Fruit fly (Drosophila melanogaster) whole organism, prepupa: Measurements from ENCODE around the gene CG13950.
A peak's percentile ranks its signal among the peaks of the same experiment; 100 is the strongest.

ENCODE experiments used
- CG11294 ChIP-seq: fragments of 200-800 bp; sonication (Bioruptor generic); IDR thresholded peaks from 2 replicates; pipeline ENCODE4 v1.3.6; 2022; ENCODE audit warnings: missing biosample characterization, missing genetic modification characterization
- CG11762 ChIP-seq: fragments of 200-800 bp; sonication (Bioruptor generic); optimal IDR thresholded peaks from 3 replicates; lab custom pipeline; 2016; ENCODE audit warnings: missing biosample characterization, missing genetic modification characterization; ENCODE audit not compliant: insufficient read depth
- CG15336 ChIP-seq: fragments of 200-800 bp; sonication (Bioruptor generic); IDR thresholded peaks from 2 replicates; pipeline ENCODE4 v1.3.6; 2022; ENCODE audit warnings: missing biosample characterization, missing genetic modification characterization
- CG1621 ChIP-seq: fragments of 200-800 bp; sonication (Bioruptor generic); optimal IDR thresholded peaks from 3 replicates; lab custom pipeline; 2018; ENCODE audit warnings: missing biosample characterization, mild to moderate bottlenecking, missing genetic modification characterization
- CG16779 ChIP-seq: fragments of 200-800 bp; sonication (Bioruptor generic); optimal IDR thresholded peaks from 3 replicates; lab custom pipeline; 2017; ENCODE audit warnings: missing biosample characterization, mild to moderate bottlenecking, missing genetic modification characterization
- CG31627 ChIP-seq: fragments of 200-800 bp; sonication (Bioruptor generic); optimal IDR thresholded peaks from 3 replicates; lab custom pipeline; 2016; ENCODE audit warnings: missing biosample characterization, missing genetic modification characterization
- CG3919 ChIP-seq: fragments of 200-800 bp; sonication (Bioruptor generic); optimal IDR thresholded peaks from 3 replicates; lab custom pipeline; 2016; ENCODE audit warnings: missing biosample characterization, missing genetic modification characterization
- CG6163 ChIP-seq: fragments of 200-800 bp; sonication (Bioruptor generic); IDR thresholded peaks from 3 replicates; pipeline ENCODE4 v1.3.6; 2022; ENCODE audit warnings: missing biosample characterization, missing genetic modification characterization
- CG6792 ChIP-seq: fragments of 200-800 bp; sonication (Bioruptor generic); optimal IDR thresholded peaks from 3 replicates; lab custom pipeline; 2016; ENCODE audit warnings: missing biosample characterization, missing genetic modification characterization
- CG6808 ChIP-seq: fragments of 200-800 bp; sonication (Bioruptor generic); optimal IDR thresholded peaks from 3 replicates; lab custom pipeline; 2017; ENCODE audit warnings: missing biosample characterization, missing genetic modification characterization, mild to moderate bottlenecking, moderate library complexity, missing genetic modification reagents
- CG7368 ChIP-seq: fragments of 200-800 bp; sonication (Bioruptor generic); optimal IDR thresholded peaks from 3 replicates; lab custom pipeline; 2016; ENCODE audit warnings: missing biosample characterization, missing genetic modification characterization
- CG8119 ChIP-seq: fragments of 200-800 bp; sonication (Bioruptor generic); IDR thresholded peaks from 3 replicates; pipeline ENCODE4 v1.3.6; 2022; ENCODE audit warnings: missing biosample characterization, missing genetic modification characterization
- Eip75B ChIP-seq: fragments of 200-800 bp; sonication (Bioruptor generic); optimal IDR thresholded peaks from 3 replicates; lab custom pipeline; 2016; ENCODE audit warnings: missing biosample characterization, missing genetic modification characterization
- Eip78C ChIP-seq: fragments of 200-800 bp; sonication (Bioruptor generic); peaks from one replicate; lab custom pipeline; 2016; ENCODE audit warnings: missing biosample characterization, missing genetic modification characterization
- Eip93F ChIP-seq: fragments of 200-800 bp; sonication (Bioruptor generic); optimal IDR thresholded peaks from 2 replicates; lab custom pipeline; 2016; ENCODE audit warnings: missing biosample characterization, mild to moderate bottlenecking, missing genetic modification characterization
- Ets96B ChIP-seq: fragments of 200-800 bp; optimal IDR thresholded peaks from 2 replicates; lab custom pipeline; 2019; ENCODE audit warnings: missing biosample characterization, mild to moderate bottlenecking, missing genetic modification characterization, moderate library complexity
- Gug ChIP-seq: fragments of 200-800 bp; sonication (Bioruptor generic); IDR thresholded peaks from 2 replicates; pipeline ENCODE4 v1.3.6; 2022; ENCODE audit warnings: missing biosample characterization, missing genetic modification characterization
- Met ChIP-seq: fragments of 200-800 bp; sonication (Bioruptor generic); optimal IDR thresholded peaks from 3 replicates; lab custom pipeline; 2016; ENCODE audit warnings: missing biosample characterization, missing genetic modification characterization
- OdsH ChIP-seq: fragments of 200-800 bp; sonication (Bioruptor generic); optimal IDR thresholded peaks from 3 replicates; lab custom pipeline; 2016; ENCODE audit warnings: missing biosample characterization, missing genetic modification characterization
- Sox102F ChIP-seq: fragments of 200-800 bp; sonication (Bioruptor generic); optimal IDR thresholded peaks from 2 replicates; lab custom pipeline; 2016; ENCODE audit warnings: missing biosample characterization, mild to moderate bottlenecking, missing genetic modification characterization
- Sox15 ChIP-seq: fragments of 200-800 bp; sonication (Bioruptor generic); optimal IDR thresholded peaks from 3 replicates; lab custom pipeline; 2016; ENCODE audit warnings: missing biosample characterization, missing genetic modification characterization
- achi ChIP-seq: fragments of 200-800 bp; sonication (Bioruptor generic); optimal IDR thresholded peaks from 3 replicates; lab custom pipeline; 2016; ENCODE audit warnings: missing biosample characterization, missing genetic modification characterization
- acj6 ChIP-seq: fragments of 200-800 bp; sonication (Bioruptor generic); optimal IDR thresholded peaks from 3 replicates; lab custom pipeline; 2016; ENCODE audit warnings: missing biosample characterization, missing genetic modification characterization
- cyc ChIP-seq: fragments of 200-800 bp; sonication (Bioruptor generic); optimal IDR thresholded peaks from 3 replicates; lab custom pipeline; 2016; ENCODE audit warnings: missing biosample characterization, missing genetic modification characterization
- dac ChIP-seq: fragments of 200-800 bp; sonication (Bioruptor generic); optimal IDR thresholded peaks from 2 replicates; lab custom pipeline; 2017; ENCODE audit warnings: missing biosample characterization, mild to moderate bottlenecking, missing genetic modification characterization
- dsx ChIP-seq: fragments of 200-800 bp; optimal IDR thresholded peaks from 3 replicates; lab custom pipeline; 2019; ENCODE audit warnings: missing biosample characterization, mild to moderate bottlenecking, missing genetic modification characterization, moderate library complexity; ENCODE audit not compliant: poor library complexity, severe bottlenecking
- eg ChIP-seq: fragments of 200-800 bp; sonication (Bioruptor generic); IDR thresholded peaks from 3 replicates; pipeline ENCODE4 v1.3.6; 2022; ENCODE audit warnings: missing biosample characterization, missing genetic modification characterization
- esn ChIP-seq: fragments of 200-800 bp; sonication (Bioruptor generic); optimal IDR thresholded peaks from 2 replicates; lab custom pipeline; 2016; ENCODE audit warnings: missing biosample characterization, mild to moderate bottlenecking, missing genetic modification characterization, moderate library complexity
- fkh ChIP-seq: fragments of 200-800 bp; sonication (Bioruptor generic); optimal IDR thresholded peaks from 3 replicates; lab custom pipeline; 2017; ENCODE audit warnings: missing biosample characterization, mild to moderate bottlenecking, missing genetic modification characterization, moderate library complexity
- lz ChIP-seq: fragments of 200-800 bp; sonication (Bioruptor generic); optimal IDR thresholded peaks from 3 replicates; lab custom pipeline; 2016; ENCODE audit warnings: missing biosample characterization, missing genetic modification characterization
- pdm3 ChIP-seq: fragments of 200-800 bp; sonication (Bioruptor generic); optimal IDR thresholded peaks from 3 replicates; lab custom pipeline; 2016; ENCODE audit warnings: missing biosample characterization, missing genetic modification characterization
- salr ChIP-seq, 2 experiments: fragments of 200-800 bp; sonication (Bioruptor generic); optimal IDR thresholded peaks; 3 replicates each; lab custom pipeline; 2016 to 2018; ENCODE audit warnings: missing biosample characterization in 2 of 2, missing genetic modification characterization in 2 of 2, mild to moderate bottlenecking in 1 of 2
- ss ChIP-seq, 2 experiments: fragments of 200-800 bp; sonication (Bioruptor generic); optimal IDR thresholded peaks; 2 replicates in 1 of 2; 3 replicates in 1 of 2; lab custom pipeline; 2017 to 2018; ENCODE audit warnings: mild to moderate bottlenecking in 2 of 2, missing biosample characterization in 2 of 2, missing genetic modification characterization in 2 of 2, moderate library complexity in 1 of 2
- svp ChIP-seq: fragments of 200-800 bp; sonication (Bioruptor generic); peaks from one replicate; lab custom pipeline; 2016; ENCODE audit warnings: missing biosample characterization, missing genetic modification characterization
- topi ChIP-seq: fragments of 200-800 bp; sonication (Bioruptor generic); optimal IDR thresholded peaks from 3 replicates; lab custom pipeline; 2016; ENCODE audit warnings: missing biosample characterization, missing genetic modification characterization
- vri ChIP-seq: fragments of 200-800 bp; sonication (Bioruptor generic); optimal IDR thresholded peaks from 3 replicates; lab custom pipeline; 2016; ENCODE audit warnings: missing biosample characterization, mild to moderate bottlenecking, missing genetic modification characterization

Gene CG13950

DNA sequence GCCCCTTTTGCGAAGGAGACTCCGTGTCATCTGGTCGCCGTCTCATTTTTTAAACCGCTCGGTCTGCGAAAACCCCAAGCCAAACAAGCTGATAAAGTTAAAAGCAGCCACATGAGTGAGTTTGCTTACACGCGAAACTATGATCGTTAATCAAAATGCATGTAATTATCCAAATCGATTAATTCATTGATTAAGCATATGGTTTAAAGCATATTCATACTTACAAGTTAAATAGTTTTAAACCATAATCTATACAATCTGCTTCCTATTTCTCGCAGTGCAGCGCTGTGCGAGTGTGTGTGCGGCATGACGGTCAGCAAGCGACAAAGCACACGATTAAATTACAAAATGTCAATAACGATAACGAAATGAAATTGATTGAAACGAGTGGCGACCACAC, 35.5 kb downstream of the CG13950 start (continued):
- TF ChIP-seq Ets96B (tag; lab: Kevin White, UChicago) (no peak), salr (GFP tag; optimal IDR thresholded peaks at IDR 0.05; lab: Kevin White, UChicago) (no peak), CG11762 (GFP tag; lab: Kevin White, UChicago) (no peak), CG8119 (GFP tag; lab: Robert Waterston, UW) (no peak), dac (no peak), eg (GFP tag; lab: Robert Waterston, UW) (0 out of 3 replicates have a peak, but pooled peaks have one; percentile 23), topi (no peak), fkh (no peak), Sox102F (GFP tag; lab: Kevin White, UChicago) (peak; percentile 12), CG1621 (tag; lab: Kevin White, UChicago) (no peak), CG6163 (GFP tag; lab: Robert Waterston, UW) (no peak), Sox15 (GFP tag; lab: Kevin White, UChicago) (no peak), acj6 (GFP tag; lab: Kevin White, UChicago) (no peak), CG16779 (tag; lab: Kevin White, UChicago) (no peak), CG7368 (GFP tag; lab: Kevin White, UChicago) (no peak), Eip75B (GFP tag; lab: Kevin White, UChicago) (no peak), svp (GFP tag; lab: Kevin White, UChicago) (peak; percentile 73), cyc (GFP tag; lab: Kevin White, UChicago) (no peak), OdsH (GFP tag; lab: Kevin White, UChicago) (peak; percentile 26), dsx (GFP tag; lab: Kevin White, UChicago) (no peak), ss (GFP tag; optimal IDR thresholded peaks at IDR 0.05; lab: Kevin White, UChicago) (no peak), CG6792 (GFP tag; lab: Kevin White, UChicago) (no peak), Eip93F (GFP tag; lab: Kevin White, UChicago) (no peak), pdm3 (GFP tag; lab: Kevin White, UChicago) (peak; percentile 34), Eip78C (GFP tag; lab: Kevin White, UChicago) (no peak), CG15336 (GFP tag; lab: Robert Waterston, UW) (no peak), CG6808 (GFP tag; lab: Kevin White, UChicago) (no peak)

DNA sequence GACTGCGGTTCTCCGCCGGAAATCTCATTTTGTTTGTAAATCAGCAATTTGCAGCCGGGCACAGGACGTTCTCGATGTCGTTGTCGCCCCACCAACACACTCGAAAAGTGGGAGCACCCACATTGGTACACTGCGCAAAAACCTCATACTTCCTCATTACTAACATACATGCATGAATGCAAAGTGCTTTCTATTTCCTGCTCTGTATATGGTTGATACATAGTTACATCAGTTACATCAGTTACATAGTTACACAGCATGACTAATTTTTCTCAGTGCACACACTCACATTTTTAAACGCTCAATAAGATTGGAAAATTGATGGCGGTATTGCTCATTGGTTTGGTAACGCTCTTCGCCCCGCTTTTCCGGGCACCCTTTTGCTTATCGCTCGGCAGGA, 37.1 kb downstream of the CG13950 start:
- TF ChIP-seq CG11294 (no peak), svp (GFP tag; lab: Kevin White, UChicago) (peak; percentile 24)

DNA sequence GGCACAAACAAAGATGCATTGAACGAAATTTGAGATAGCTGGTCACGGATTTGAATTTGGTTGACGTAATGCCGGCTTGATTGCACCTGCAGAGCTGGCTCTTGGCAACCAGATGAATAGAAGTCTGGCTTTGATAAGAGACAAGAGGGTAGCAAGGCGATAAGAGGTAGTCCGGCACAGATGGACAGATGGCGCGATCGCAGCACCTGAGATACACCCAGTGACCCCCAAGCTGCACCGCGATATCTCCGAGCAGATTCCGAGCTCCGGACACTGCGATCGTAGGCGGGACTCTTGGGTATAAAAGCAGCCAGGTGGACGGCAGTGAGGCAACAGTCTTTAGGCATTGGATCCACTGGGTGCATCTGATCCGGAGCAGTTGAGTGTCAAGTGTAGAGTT, 38.3 kb downstream of the CG13950 start, which contains the start of gene Lsp1beta:
Lsp1beta (plus strand) TSS at position 185 of the 400 bp plus-strand sequence.
- no peak for TF ChIP-seq CG11294
- no peak for TF ChIP-seq CG3919 (GFP tag; lab: Kevin White, UChicago)
- TF ChIP-seq svp (GFP tag; lab: Kevin White, UChicago) = peak; percentile 97
- TF ChIP-seq vri = peak; percentile 16
- TF ChIP-seq OdsH (GFP tag; lab: Kevin White, UChicago) = no peak
- no peak for TF ChIP-seq Gug (GFP tag; lab: Robert Waterston, UW)
- no peak for TF ChIP-seq achi (GFP tag; lab: Kevin White, UChicago)
- no peak for TF ChIP-seq CG31627
- no peak for TF ChIP-seq Sox102F (GFP tag; lab: Kevin White, UChicago)
- no peak for TF ChIP-seq cyc (GFP tag; lab: Kevin White, UChicago)

DNA sequence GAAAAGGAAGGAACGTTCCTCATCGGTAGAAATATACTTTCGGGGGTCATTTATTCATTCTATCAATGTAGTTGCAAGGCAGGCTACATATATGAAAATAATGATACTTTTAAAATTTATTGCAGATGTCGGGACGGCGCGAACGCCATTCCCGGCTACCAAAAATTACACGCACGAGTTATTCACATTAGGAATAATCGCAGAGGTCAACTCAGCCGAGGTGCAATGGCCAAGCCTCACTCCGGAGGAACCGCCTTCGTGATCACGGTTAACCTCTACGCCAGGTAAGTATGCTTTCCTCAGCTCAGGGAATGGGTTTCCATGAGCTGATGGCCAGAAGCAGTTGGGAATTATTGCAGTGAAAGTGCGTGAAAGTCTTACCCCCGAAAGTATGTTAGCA, 41.4 kb downstream of the CG13950 start:
- TF ChIP-seq CG31627 (peak; percentile 20), topi (peak; percentile 9), cyc (GFP tag; lab: Kevin White, UChicago) (peak; percentile 3), Met (GFP tag; lab: Kevin White, UChicago) (peak; percentile 6), lz (GFP tag; lab: Kevin White, UChicago) (peak; percentile 15), svp (GFP tag; lab: Kevin White, UChicago) (peak; percentile 94), Eip78C (GFP tag; lab: Kevin White, UChicago) (peak; percentile 22), esn (GFP tag; lab: Kevin White, UChicago) (peak; percentile 36), CG6163 (GFP tag; lab: Robert Waterston, UW) (peak; percentile 8; the same call in 1 of the 3 replicates)
- TF ChIP-seq, all 60 proteins: peak for 9; not testable (repeated sequence) for 51
